Fruit fly (Drosophila melanogaster) whole organism, prepupa: Measurements from ENCODE around the gene Dph2.
A peak's percentile ranks its signal among the peaks of the same experiment; 100 is the strongest.

Source experiments
- CG11294 ChIP-seq: fragments of 200-800 bp; sonication (Bioruptor generic); IDR thresholded peaks from 2 replicates; pipeline ENCODE4 v1.3.6; 2022; ENCODE audit warnings: missing biosample characterization, missing genetic modification characterization
- CG15336 ChIP-seq: fragments of 200-800 bp; sonication (Bioruptor generic); IDR thresholded peaks from 2 replicates; pipeline ENCODE4 v1.3.6; 2022; ENCODE audit warnings: missing biosample characterization, missing genetic modification characterization
- Hr4 ChIP-seq: fragments of 200-800 bp; sonication (Bioruptor generic); optimal IDR thresholded peaks from 3 replicates; lab custom pipeline; 2016; ENCODE audit warnings: missing biosample characterization, missing genetic modification characterization
- Sox15 ChIP-seq: fragments of 200-800 bp; sonication (Bioruptor generic); optimal IDR thresholded peaks from 3 replicates; lab custom pipeline; 2016; ENCODE audit warnings: missing biosample characterization, missing genetic modification characterization
- acj6 ChIP-seq: fragments of 200-800 bp; sonication (Bioruptor generic); optimal IDR thresholded peaks from 3 replicates; lab custom pipeline; 2016; ENCODE audit warnings: missing biosample characterization, missing genetic modification characterization
- eg ChIP-seq: fragments of 200-800 bp; sonication (Bioruptor generic); IDR thresholded peaks from 3 replicates; pipeline ENCODE4 v1.3.6; 2022; ENCODE audit warnings: missing biosample characterization, missing genetic modification characterization
- esn ChIP-seq: fragments of 200-800 bp; sonication (Bioruptor generic); optimal IDR thresholded peaks from 2 replicates; lab custom pipeline; 2016; ENCODE audit warnings: missing biosample characterization, mild to moderate bottlenecking, missing genetic modification characterization, moderate library complexity
- salr ChIP-seq, 2 experiments: fragments of 200-800 bp; sonication (Bioruptor generic); optimal IDR thresholded peaks; 3 replicates each; lab custom pipeline; 2016 to 2018; ENCODE audit warnings: missing biosample characterization in 2 of 2, missing genetic modification characterization in 2 of 2, mild to moderate bottlenecking in 1 of 2
- spab ChIP-seq: fragments of 200-800 bp; sonication (Bioruptor generic); optimal IDR thresholded peaks from 2 replicates; lab custom pipeline; 2017; ENCODE audit warnings: missing biosample characterization, mild to moderate bottlenecking, missing genetic modification characterization, missing genetic modification reagents

- TF ChIP-seq CG15336 (GFP tag; lab: Robert Waterston, UW) = peak; percentile 66
- TF ChIP-seq Hr4 (GFP tag; lab: Kevin White, UChicago) = no peak
- peak in 1 of 2 experiments; percentile 6 for TF ChIP-seq salr (GFP tag; optimal IDR thresholded peaks at IDR 0.05; lab: Kevin White, UChicago)
- TF ChIP-seq eg (GFP tag; lab: Robert Waterston, UW) = no peak; the same call in 1 of the 3 replicates
- peak; percentile 27 for TF ChIP-seq Sox15 (GFP tag; lab: Kevin White, UChicago)
- TF ChIP-seq acj6 (GFP tag; lab: Kevin White, UChicago) = peak; percentile 73
- peak; percentile 18; the same call in 1 of the 2 replicates for TF ChIP-seq CG11294 (GFP tag; lab: Robert Waterston, UW)
- TF ChIP-seq spab = no peak
- peak; percentile 75 for TF ChIP-seq esn (GFP tag; lab: Kevin White, UChicago)
These were observed 7.7 kb downstream of the Dph2 start, which contains the start of the genes Rrp6, CG33331 and CG33332 for dm6 chr3R:14886011-14886534.
